Fruit fly (Drosophila melanogaster) S2 (cell line): ENCODE measurements around the gene CG33003.

Experiments
- CG8478 ChIP-seq: fragments of >200 bp; optimal IDR thresholded peaks from 2 replicates; lab custom pipeline; 2018
- CTCF ChIP-seq, 2 experiments: fragments of >200 bp; optimal IDR thresholded peaks; 2 replicates each; lab custom pipeline; 2018

DNA sequence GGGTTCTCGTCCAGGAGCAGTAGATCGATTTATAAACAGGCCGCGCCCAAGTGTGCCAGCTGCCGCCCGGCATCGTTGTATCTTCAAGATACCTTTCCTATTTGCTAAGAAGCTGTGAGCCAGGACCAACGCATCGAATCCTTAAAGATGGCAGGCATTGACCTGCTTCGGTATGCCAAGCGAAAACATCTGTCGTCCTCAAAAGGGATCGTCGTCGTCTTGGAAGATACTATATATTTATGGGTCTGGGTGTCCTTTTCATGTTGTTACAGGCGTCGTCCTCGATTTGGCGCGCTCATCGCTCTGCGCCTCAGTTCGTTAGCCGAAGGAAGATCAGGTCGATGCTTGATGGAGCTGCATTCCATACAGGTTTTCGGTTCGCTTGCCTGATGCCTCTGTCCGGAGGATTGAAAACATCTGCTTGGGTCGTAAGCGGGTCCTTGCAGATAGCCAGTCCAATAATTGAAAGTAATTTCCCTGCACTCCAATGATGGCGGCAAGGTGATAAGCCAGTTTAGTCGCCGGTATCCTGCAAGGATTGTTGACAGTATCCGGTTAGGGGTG lies 37.0 kb upstream of the CG33003 start:
- TF ChIP-seq CG8478 (lab: Kevin White, UChicago) (no peak), CTCF (optimal IDR thresholded peaks at IDR 0.05; lab: Kevin White, UChicago) (no peak)
